Worm (Caenorhabditis elegans): ENCODE data around the gene C45G9.8.
"Not testable (repeated sequence)": the region's sequence is repeated elsewhere in the genome, so short reads cannot be mapped to it uniquely, and the experiment has no call there.

C45G9.8 gene

ce11 chrIII:5062406-5062805 is 9.0 kb upstream of the C45G9.8 start, which contains the start of gene C45G9.4:
Gene C45G9.4, plus strand, starts transcription at chrIII:5062706.
- TF ChIP-seq ZK546.5 (tag; optimal IDR thresholded peaks at IDR 0.05); nfya-1 (tag; optimal IDR thresholded peaks at IDR 0.05; ENCODE audit: insufficient read depth); sea-2 (GFP tag; optimal IDR thresholded peaks at IDR 0.05): not testable (repeated sequence)

DNA sequence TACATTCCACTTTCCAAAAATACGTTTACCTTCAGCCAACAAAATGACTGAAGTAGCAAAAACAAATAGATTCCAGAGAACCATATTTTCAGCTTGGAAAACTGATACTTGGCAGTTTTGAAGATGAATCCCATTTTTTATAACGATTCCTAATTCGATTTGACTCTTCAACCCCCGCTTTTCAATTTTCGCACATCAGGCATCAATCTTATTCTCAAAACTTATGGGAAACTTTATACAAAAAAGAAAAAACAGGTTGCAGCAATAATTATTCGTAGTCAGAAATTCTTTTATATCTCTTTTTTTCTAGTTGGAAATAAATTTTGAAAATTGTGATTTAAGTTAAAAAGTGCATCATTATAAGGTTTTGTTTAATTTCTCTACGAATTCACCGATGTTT is 8.4 kb upstream of the C45G9.8 start, which contains the start of gene C45G9.10:
Gene C45G9.10 (minus strand): TSS at position 101 of the 400 bp plus-strand sequence.
- TF ChIP-seq R02D3.7 (tag; optimal IDR thresholded peaks at IDR 0.05) (no peak), zag-1 (tag; optimal IDR thresholded peaks at IDR 0.05) (no peak), nhr-76 (tag; optimal IDR thresholded peaks at IDR 0.05) (no peak), elt-1 (tag; optimal IDR thresholded peaks at IDR 0.05) (no peak), aly-2 (tag; optimal IDR thresholded peaks at IDR 0.05) (no peak), nhr-25 (tag; optimal IDR thresholded peaks at IDR 0.05) (no peak), unc-62 (GFP tag; optimal IDR thresholded peaks at IDR 0.05) (no peak), nhr-77 (tag; optimal IDR thresholded peaks at IDR 0.05) (no peak), egl-5 (tag; optimal IDR thresholded peaks at IDR 0.05) (no peak), ztf-4 (tag; optimal IDR thresholded peaks at IDR 0.05) (no peak), nfya-1 (tag; optimal IDR thresholded peaks at IDR 0.05; ENCODE audit: insufficient read depth) (no peak), tbx-2 (tag; optimal IDR thresholded peaks at IDR 0.05) (no peak), fos-1 (tag; optimal IDR thresholded peaks at IDR 0.05) (no peak), daf-12 (tag; optimal IDR thresholded peaks at IDR 0.05) (no peak), nhr-237 (tag; optimal IDR thresholded peaks at IDR 0.05) (no peak)

- not testable (repeated sequence) for TF ChIP-seq sea-2 (GFP tag; optimal IDR thresholded peaks at IDR 0.05); elt-3 (tag; optimal IDR thresholded peaks at IDR 0.05); ama-1 (optimal IDR thresholded peaks at IDR 0.05)
Measured at ce11 chrIII:5055709-5056108, 2.3 kb upstream of the C45G9.8 start, which contains the start of gene C45G9.9. Gene C45G9.9, minus strand, starts transcription at chrIII:5055809.

- TF ChIP-seq tbx-2 (tag; optimal IDR thresholded peaks at IDR 0.05) (no peak), pqm-1 (tag; optimal IDR thresholded peaks at IDR 0.05) (no peak), nhr-25 (tag; optimal IDR thresholded peaks at IDR 0.05) (no peak), egl-27 (tag; optimal IDR thresholded peaks at IDR 0.05) (no peak), nhr-43 (tag; optimal IDR thresholded peaks at IDR 0.05; ENCODE audit: poor library complexity, severe bottlenecking) (no peak), eor-1 (tag; optimal IDR thresholded peaks at IDR 0.05) (no peak)
Measured at ce11 chrIII:5051949-5052348, 1.5 kb downstream of the C45G9.8 start, which contains the start of gene C45G9.15. Gene C45G9.15, minus strand, starts transcription at chrIII:5052049.

DNA sequence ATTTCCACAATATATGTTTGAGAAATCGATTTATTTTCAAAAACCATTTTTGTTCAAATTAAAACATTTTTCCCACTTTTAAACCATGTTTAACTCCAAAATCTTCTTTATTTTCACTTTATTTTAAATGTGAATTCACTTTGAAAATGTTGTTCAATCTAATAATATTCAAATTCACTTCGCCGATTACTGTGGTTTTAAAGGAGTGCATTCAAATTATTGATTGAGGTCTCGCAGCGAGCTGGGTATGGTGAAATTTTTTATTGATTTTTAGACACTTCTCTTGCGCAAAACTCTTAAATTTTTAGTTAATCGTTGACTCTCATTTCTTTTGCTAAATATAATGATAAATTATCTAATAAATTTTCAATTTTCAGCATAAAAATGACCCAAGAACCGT is 5.7 kb downstream of the C45G9.8 start, which contains the start of gene C45G9.5:
Gene C45G9.5 (plus strand): TSS at position 378 of the 400 bp plus-strand sequence.
- TF ChIP-seq nhr-237 (tag; optimal IDR thresholded peaks at IDR 0.05) (no peak), ama-1 (optimal IDR thresholded peaks at IDR 0.05) (no peak), jun-1 (tag; optimal IDR thresholded peaks at IDR 0.05) (no peak), nhr-23 (tag; optimal IDR thresholded peaks at IDR 0.05) (no peak), nhr-77 (tag; optimal IDR thresholded peaks at IDR 0.05) (no peak), skn-1 (tag; optimal IDR thresholded peaks at IDR 0.05) (no peak), fkh-10 (GFP tag; optimal IDR thresholded peaks at IDR 0.05) (no peak), snpc-4 (tag; optimal IDR thresholded peaks at IDR 0.05) (no peak), nhr-28 (tag; optimal IDR thresholded peaks at IDR 0.05) (no peak), lin-15B (tag; optimal IDR thresholded peaks at IDR 0.05) (no peak), daf-12 (tag; optimal IDR thresholded peaks at IDR 0.05) (no peak)

DNA sequence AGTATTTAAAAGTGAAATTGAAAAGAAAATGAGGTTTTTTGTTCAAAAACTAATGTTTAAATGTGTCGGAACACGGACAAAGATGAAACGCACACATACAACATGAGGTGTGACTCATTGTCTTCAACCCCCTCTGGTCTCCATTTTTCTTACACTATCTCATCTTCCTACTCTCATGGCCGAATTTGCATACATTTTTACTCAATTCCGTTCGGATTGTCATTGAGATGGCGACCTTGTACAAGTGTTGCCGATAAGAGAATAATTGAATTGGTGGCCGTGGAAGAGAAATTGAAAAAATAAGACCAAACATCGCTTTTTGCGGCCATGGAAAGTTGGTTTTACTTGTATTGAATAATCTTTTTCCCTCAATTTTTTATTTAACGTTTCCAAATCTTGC is 6.3 kb downstream of the C45G9.8 start, which contains the start of gene txbp-3:
Gene txbp-3 (minus strand): TSS at position 285 of the 400 bp plus-strand sequence.
- TF ChIP-seq pqm-1 (tag; optimal IDR thresholded peaks at IDR 0.05) (peak; percentile 0), mdl-1 (tag; optimal IDR thresholded peaks at IDR 0.05) (no peak), elt-2 (tag; optimal IDR thresholded peaks at IDR 0.05) (peak; percentile 74), lin-15B (tag; optimal IDR thresholded peaks at IDR 0.05) (peak; percentile 70), fkh-10 (GFP tag; optimal IDR thresholded peaks at IDR 0.05) (peak; percentile 17), egl-27 (tag; optimal IDR thresholded peaks at IDR 0.05) (no peak), pha-4 (tag; optimal IDR thresholded peaks at IDR 0.05) (peak; percentile 32), nhr-25 (tag; optimal IDR thresholded peaks at IDR 0.05) (peak; percentile 95), fos-1 (tag; optimal IDR thresholded peaks at IDR 0.05) (no peak), jun-1 (tag; optimal IDR thresholded peaks at IDR 0.05) (peak; percentile 5), snpc-4 (tag; optimal IDR thresholded peaks at IDR 0.05) (peak; percentile 80), tbx-2 (tag; optimal IDR thresholded peaks at IDR 0.05) (no peak), ceh-82 (tag; optimal IDR thresholded peaks at IDR 0.05) (no peak), lin-39 (tag; optimal IDR thresholded peaks at IDR 0.05) (peak; percentile 23), nhr-43 (tag; optimal IDR thresholded peaks at IDR 0.05; ENCODE audit: poor library complexity, severe bottlenecking) (peak; percentile 9), nhr-28 (tag; optimal IDR thresholded peaks at IDR 0.05) (no peak), nhr-23 (tag; optimal IDR thresholded peaks at IDR 0.05) (peak; percentile 27), nfya-1 (tag; optimal IDR thresholded peaks at IDR 0.05; ENCODE audit: insufficient read depth) (peak; percentile 20)
